Worm (Caenorhabditis elegans) whole organism, mixed stage, embryonic: ENCODE results near the gene B0303.14.

ENCODE experiments used
- ceh-39 ChIP-seq: fragments of 150-350 bp; optimal IDR thresholded peaks from 2 replicates; lab custom pipeline; 2014; ENCODE audit warnings: missing biosample characterization, missing genetic modification characterization
- tbx-8 ChIP-seq: fragments of 200-800 bp; sonication (Bioruptor generic); optimal IDR thresholded peaks from 2 replicates; lab custom pipeline; 2018; ENCODE audit warnings: mild to moderate bottlenecking, missing genetic modification characterization, moderate library complexity, missing compliant biosample characterization
- unc-39 ChIP-seq: fragments of 150-350 bp; optimal IDR thresholded peaks from 2 replicates; lab custom pipeline; 2014; ENCODE audit warnings: missing biosample characterization, missing genetic modification characterization
- unc-62 ChIP-seq: fragments of 150-350 bp; optimal IDR thresholded peaks from 2 replicates; lab custom pipeline; 2014; ENCODE audit warnings: missing biosample characterization, missing genetic modification reagents, missing genetic modification characterization

DNA sequence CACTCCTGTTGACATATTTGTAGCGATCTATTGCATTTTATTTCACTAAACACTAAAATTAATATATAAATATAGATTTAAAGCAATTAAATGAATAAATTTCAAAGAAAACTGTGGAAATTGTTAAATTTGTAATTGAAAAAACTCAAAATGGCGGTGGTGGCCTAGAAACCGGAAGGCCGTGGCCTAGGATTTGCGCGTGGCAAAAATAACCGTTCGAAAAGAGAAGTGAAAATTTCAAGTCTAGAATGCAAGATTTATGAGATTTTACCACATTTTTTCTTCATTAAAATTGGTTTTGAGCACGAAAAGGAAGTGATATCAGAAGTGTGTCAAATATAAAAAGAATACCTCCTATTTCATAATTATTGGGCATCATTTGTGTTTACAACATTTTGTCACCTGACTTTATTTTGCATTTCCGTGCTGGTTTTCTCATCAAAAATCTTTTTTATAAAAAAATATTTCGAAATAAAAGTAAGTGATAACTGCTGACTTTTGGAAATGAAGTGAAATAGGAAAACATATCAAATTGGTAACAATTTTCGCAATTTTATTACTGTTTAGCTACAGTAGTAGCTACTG lies 32.2 kb downstream of the B0303.14 start, which contains the start of gene fli-1:
- no peak for TF ChIP-seq unc-62 (GFP tag; lab: Kevin White, UChicago)
- TF ChIP-seq unc-39 (tag; lab: Kevin White, UChicago) = no peak
- TF ChIP-seq tbx-8 = no peak
- TF ChIP-seq ceh-39 = no peak
